Worm (Caenorhabditis elegans) whole organism, midembryonic: ENCODE measurements around the gene psme-3.

Experiments
- T22C8.4 ChIP-seq: fragments of 200-800 bp; sonication (Bioruptor generic); IDR thresholded peaks from 2 replicates; pipeline ENCODE4 v1.3.6; 2022; ENCODE audit warnings: missing genetic modification characterization, missing compliant biosample characterization
- med-1 ChIP-seq: sonication (generic microtip); optimal IDR thresholded peaks from 2 replicates; lab custom pipeline; 2017; ENCODE audit warnings: missing genetic modification characterization, mild to moderate bottlenecking, missing compliant biosample characterization, antibody characterized with exemption, missing genetic modification reagents; ENCODE audit not compliant: insufficient read depth
- ztf-29 ChIP-seq: fragments of 200-800 bp; sonication (Bioruptor generic); IDR thresholded peaks from 2 replicates; pipeline ENCODE4 v1.3.6; 2022; ENCODE audit warnings: missing genetic modification reagents, missing genetic modification characterization, missing compliant biosample characterization

ce11 chrIII:11614874-11615273 lies 46.9 kb downstream of the psme-3 start:
- TF ChIP-seq med-1 (GFP tag; lab: Kevin White, UChicago) (no peak), ztf-29 (GFP tag; lab: Robert Waterston, UW) (no peak), T22C8.4 (GFP tag; lab: Robert Waterston, UW) (peak; percentile 99)
